Worm (Caenorhabditis elegans): ENCODE measurements around the gene C08F8.3.

C08F8.3 gene

DNA sequence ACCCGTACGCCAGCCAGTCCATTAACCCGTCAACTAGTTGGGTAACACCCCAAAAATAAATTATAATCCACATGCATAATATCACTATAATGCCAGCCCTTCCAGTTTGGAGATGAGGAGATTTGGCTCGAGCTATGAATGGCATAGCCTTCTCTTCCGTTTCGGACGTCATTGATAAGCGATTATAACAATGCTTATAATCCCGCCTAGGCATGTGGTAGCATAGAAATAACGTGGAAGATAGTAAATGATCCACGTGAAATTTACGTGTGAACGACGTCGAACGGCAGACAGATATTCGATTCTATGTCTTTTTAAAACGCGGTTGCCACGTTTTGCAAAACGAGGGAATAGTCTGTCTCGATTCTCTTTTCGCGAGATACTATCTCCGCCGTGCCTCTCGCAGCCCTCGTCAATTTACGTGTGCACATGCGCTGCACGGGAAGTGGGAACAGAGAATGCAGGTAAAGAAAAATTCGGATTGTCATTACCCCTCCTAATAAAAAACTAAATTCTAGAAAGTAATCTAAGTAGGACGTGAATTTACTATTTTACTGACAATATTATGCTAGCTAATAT, 6.0 kb upstream of the C08F8.3 start (continued):
- no peak for TF ChIP-seq hlh-17 (GFP tag; optimal IDR thresholded peaks at IDR 0.05; ENCODE audit: borderline replicate concordance)
- TF ChIP-seq nhr-47 (tag; optimal IDR thresholded peaks at IDR 0.05): no peak
- no peak for TF ChIP-seq nhr-11 (tag; optimal IDR thresholded peaks at IDR 0.05)
- TF ChIP-seq nhr-28 (tag; optimal IDR thresholded peaks at IDR 0.05): no peak
- TF ChIP-seq ceh-90 (tag; optimal IDR thresholded peaks at IDR 0.05): no peak
- TF ChIP-seq irx-1 (tag; optimal IDR thresholded peaks at IDR 0.05): no peak

DNA sequence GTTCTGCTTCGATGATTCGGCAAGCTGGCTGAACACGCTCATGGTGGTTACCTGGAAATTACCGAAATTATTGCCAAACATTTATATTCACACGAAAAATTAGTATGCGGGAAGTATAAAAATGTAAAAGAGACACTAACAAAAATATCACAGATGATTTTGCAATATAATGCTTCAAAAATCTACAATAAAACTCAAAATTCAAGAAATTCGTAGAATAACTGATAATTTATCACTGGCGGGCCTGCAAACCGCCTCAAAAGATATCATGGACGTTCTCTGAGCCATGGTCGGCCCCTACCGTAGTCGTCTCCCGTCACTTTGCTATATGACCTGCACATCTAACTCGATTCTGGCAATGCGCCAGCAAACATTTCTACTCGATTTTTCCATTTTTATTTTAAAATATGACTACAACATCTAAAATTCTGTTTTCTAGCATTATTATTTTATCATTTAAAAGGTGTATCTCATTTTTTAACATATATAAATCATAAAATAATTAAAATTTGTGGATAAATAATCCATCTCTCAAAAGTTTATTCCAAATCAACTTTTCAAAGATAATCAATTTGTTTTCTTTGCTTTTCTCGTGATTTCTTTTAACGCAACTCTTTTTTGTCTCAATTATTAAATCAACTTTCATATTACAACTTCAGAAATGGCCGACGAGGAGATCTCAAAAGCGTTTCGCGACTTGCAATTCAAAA, 5.2 kb upstream of the C08F8.3 start, which contains the start of the genes F01G4.6 and pfd-1:
F01G4.6 (minus strand) TSS at position 51 of the 710 bp plus-strand sequence.
pfd-1 (plus strand) TSS at position 660 of the 710 bp plus-strand sequence.
- peak; percentile 84 for TF ChIP-seq grh-1 (GFP tag; IDR thresholded peaks at IDR 0.05)
- peak; percentile 88 for TF ChIP-seq fos-1 (tag; optimal IDR thresholded peaks at IDR 0.05)
- TF ChIP-seq sup-37 (GFP tag; optimal IDR thresholded peaks at IDR 0.05): peak; percentile 37
- peak; percentile 81 for TF ChIP-seq irx-1 (tag; optimal IDR thresholded peaks at IDR 0.05)
- peak; percentile 89 for TF ChIP-seq egl-13 (tag; optimal IDR thresholded peaks at IDR 0.05)
- TF ChIP-seq efl-3 (GFP tag; optimal IDR thresholded peaks at IDR 0.05): no peak
- no peak for TF ChIP-seq ces-1 (GFP tag; optimal IDR thresholded peaks at IDR 0.05)
- peak; percentile 84 for TF ChIP-seq lir-3 (tag; optimal IDR thresholded peaks at IDR 0.05; ENCODE audit: poor library complexity)
- TF ChIP-seq elt-2 (tag; optimal IDR thresholded peaks at IDR 0.05): peak; percentile 84
- TF ChIP-seq ceh-90 (tag; optimal IDR thresholded peaks at IDR 0.05): no peak
- TF ChIP-seq mef-2 (tag; optimal IDR thresholded peaks at IDR 0.05): peak; percentile 53
- no peak for TF ChIP-seq nhr-12 (tag; optimal IDR thresholded peaks at IDR 0.05)
- no peak for TF ChIP-seq ets-5 (GFP tag; IDR thresholded peaks at IDR 0.05)
- peak; percentile 83 to 86 (median 86) for TF ChIP-seq dpl-1 (GFP tag; optimal IDR thresholded peaks at IDR 0.05)
- TF ChIP-seq snu-23 (GFP tag; optimal IDR thresholded peaks at IDR 0.05): peak; percentile 97
- peak; percentile 82 for TF ChIP-seq mab-9 (GFP tag; IDR thresholded peaks at IDR 0.05)
- TF ChIP-seq nhr-47 (tag; optimal IDR thresholded peaks at IDR 0.05): peak; percentile 96
- peak; percentile 88 for TF ChIP-seq skn-1 (tag; optimal IDR thresholded peaks at IDR 0.05)
- no peak for TF ChIP-seq alr-1 (tag; optimal IDR thresholded peaks at IDR 0.05; ENCODE audit: borderline replicate concordance)
- TF ChIP-seq hlh-17 (GFP tag; optimal IDR thresholded peaks at IDR 0.05; ENCODE audit: borderline replicate concordance): no peak
- peak; percentile 92 for TF ChIP-seq nhr-77 (tag; optimal IDR thresholded peaks at IDR 0.05)
- TF ChIP-seq Y116A8C.19 (tag; optimal IDR thresholded peaks at IDR 0.05; ENCODE audit: borderline replicate concordance): no peak
- no peak for TF ChIP-seq tlp-1 (tag; optimal IDR thresholded peaks at IDR 0.05)
- peak; percentile 89 for TF ChIP-seq ztf-4 (tag; optimal IDR thresholded peaks at IDR 0.05)
- TF ChIP-seq ztf-11 (tag; optimal IDR thresholded peaks at IDR 0.05): peak in 1 of 2 experiments; percentile 81
- peak; percentile 93 for TF ChIP-seq rnt-1 (tag; optimal IDR thresholded peaks at IDR 0.05)
- TF ChIP-seq tbx-2 (tag; optimal IDR thresholded peaks at IDR 0.05): peak; percentile 93
- TF ChIP-seq aly-2 (tag; optimal IDR thresholded peaks at IDR 0.05): peak; percentile 86
- TF ChIP-seq pag-3 (tag; optimal IDR thresholded peaks at IDR 0.05; ENCODE audit: borderline replicate concordance, insufficient read depth): peak; percentile 71
- peak; percentile 89 for TF ChIP-seq fkh-10 (GFP tag; optimal IDR thresholded peaks at IDR 0.05)
- peak; percentile 88 for TF ChIP-seq ceh-8 (GFP tag; optimal IDR thresholded peaks at IDR 0.05)
- no peak for TF ChIP-seq ceh-63 (GFP tag; optimal IDR thresholded peaks at IDR 0.05)
- TF ChIP-seq mep-1 (tag; optimal IDR thresholded peaks at IDR 0.05): peak; percentile 92
- TF ChIP-seq isw-1 (GFP tag; IDR thresholded peaks at IDR 0.05): peak; percentile 95
- peak; percentile 68 for TF ChIP-seq sox-4 (tag; optimal IDR thresholded peaks at IDR 0.05)
- TF ChIP-seq elt-3 (tag; optimal IDR thresholded peaks at IDR 0.05): peak; percentile 23 to 94 (median 83)
- TF ChIP-seq unc-62 (GFP tag; optimal IDR thresholded peaks at IDR 0.05): no peak
- peak; percentile 64 for TF ChIP-seq fkh-4 (tag; optimal IDR thresholded peaks at IDR 0.05; ENCODE audit: borderline replicate concordance)
- TF ChIP-seq ama-1 (optimal IDR thresholded peaks at IDR 0.05): peak; percentile 46
- TF ChIP-seq unc-86 (tag; optimal IDR thresholded peaks at IDR 0.05): peak; percentile 86
- no peak for TF ChIP-seq egl-27 (tag; optimal IDR thresholded peaks at IDR 0.05)
- TF ChIP-seq nhr-71 (tag; optimal IDR thresholded peaks at IDR 0.05): peak; percentile 97
- peak; percentile 83 for TF ChIP-seq C04F5.9 (tag; optimal IDR thresholded peaks at IDR 0.05)
- no peak for TF ChIP-seq unc-30 (tag; optimal IDR thresholded peaks at IDR 0.05)
- TF ChIP-seq aha-1 (tag; optimal IDR thresholded peaks at IDR 0.05): peak; percentile 37
- peak; percentile 95 for TF ChIP-seq swsn-7 (tag; optimal IDR thresholded peaks at IDR 0.05)

Measured in whole organism, L1 larva.